Worm (Caenorhabditis elegans) whole organism, late embryonic: ENCODE measurements around the gene acr-2.

Experiments used
- ceh-14 ChIP-seq: sonication (generic microtip); optimal IDR thresholded peaks from 2 replicates; lab custom pipeline; 2016; ENCODE audit warnings: missing genotype, missing genetic modification characterization, missing compliant biosample characterization
- ceh-19 ChIP-seq: fragments of 200-800 bp; sonication (Bioruptor generic); optimal IDR thresholded peaks from 2 replicates; lab custom pipeline; 2018; ENCODE audit warnings: mild to moderate bottlenecking, missing genetic modification characterization, missing compliant biosample characterization
- ceh-2 ChIP-seq: sonication (generic microtip); optimal IDR thresholded peaks from 2 replicates; lab custom pipeline; 2016; ENCODE audit warnings: missing genotype, missing genetic modification characterization, missing compliant biosample characterization
- ceh-22 ChIP-seq: sonication (generic microtip); optimal IDR thresholded peaks from 2 replicates; lab custom pipeline; 2017; ENCODE audit warnings: missing biosample characterization, missing genetic modification characterization
- ceh-24 ChIP-seq: sonication (generic microtip); optimal IDR thresholded peaks from 2 replicates; lab custom pipeline; 2016; ENCODE audit warnings: mild to moderate bottlenecking, missing genetic modification characterization, missing compliant biosample characterization
- ceh-31 ChIP-seq: sonication (generic microtip); optimal IDR thresholded peaks from 2 replicates; lab custom pipeline; 2016; ENCODE audit warnings: missing genetic modification characterization, missing compliant biosample characterization
- ceh-34 ChIP-seq: sonication (generic microtip); optimal IDR thresholded peaks from 2 replicates; lab custom pipeline; 2016; ENCODE audit warnings: mild to moderate bottlenecking, missing genetic modification characterization, missing compliant biosample characterization
- ceh-6 ChIP-seq: fragments of 200-800 bp; sonication (Bioruptor generic); optimal IDR thresholded peaks from 2 replicates; lab custom pipeline; 2018; ENCODE audit warnings: mild to moderate bottlenecking, missing genetic modification characterization, missing compliant biosample characterization
- che-1 ChIP-seq: sonication (generic microtip); optimal IDR thresholded peaks from 2 replicates; lab custom pipeline; 2016; ENCODE audit warnings: mild to moderate bottlenecking, missing genetic modification characterization, missing compliant biosample characterization
- dmd-4 ChIP-seq: sonication (generic microtip); optimal IDR thresholded peaks from 2 replicates; lab custom pipeline; 2016; ENCODE audit warnings: borderline replicate concordance, missing genetic modification characterization, missing compliant biosample characterization
- dve-1 ChIP-seq: sonication (generic microtip); optimal IDR thresholded peaks from 2 replicates; lab custom pipeline; 2017; ENCODE audit warnings: antibody characterized with exemption, mild to moderate bottlenecking, missing genetic modification characterization, missing compliant biosample characterization
- elt-2 ChIP-seq: sonication (generic microtip); optimal IDR thresholded peaks from 2 replicates; lab custom pipeline; 2016; ENCODE audit warnings: missing genetic modification reagents, missing genetic modification characterization, missing compliant biosample characterization
- ets-4 ChIP-seq: sonication (generic microtip); optimal IDR thresholded peaks from 2 replicates; lab custom pipeline; 2016; ENCODE audit warnings: missing genetic modification characterization, missing compliant biosample characterization
- eyg-1 ChIP-seq: sonication (generic microtip); optimal IDR thresholded peaks from 2 replicates; lab custom pipeline; 2016; ENCODE audit warnings: missing genotype, missing genetic modification characterization, missing compliant biosample characterization
- fax-1 ChIP-seq: sonication (generic microtip); optimal IDR thresholded peaks from 2 replicates; lab custom pipeline; 2016; ENCODE audit warnings: missing genotype, missing genetic modification characterization, missing compliant biosample characterization
- gmeb-2 ChIP-seq: sonication (generic microtip); optimal IDR thresholded peaks from 2 replicates; lab custom pipeline; 2016; ENCODE audit warnings: missing genetic modification characterization, inconsistent platforms, missing compliant biosample characterization
- hlh-15 ChIP-seq: sonication (generic microtip); optimal IDR thresholded peaks from 2 replicates; lab custom pipeline; 2016; ENCODE audit warnings: missing genetic modification characterization, missing compliant biosample characterization
- hlh-30 ChIP-seq: sonication (generic microtip); optimal IDR thresholded peaks from 2 replicates; lab custom pipeline; 2017; ENCODE audit warnings: antibody characterized with exemption, missing genetic modification characterization, missing compliant biosample characterization; ENCODE audit not compliant: insufficient read depth
- hlh-8 ChIP-seq: sonication (generic microtip); optimal IDR thresholded peaks from 2 replicates; lab custom pipeline; 2016; ENCODE audit warnings: missing genotype, missing genetic modification characterization, missing compliant biosample characterization
- lin-11 ChIP-seq: fragments of 200-800 bp; sonication (Bioruptor generic); optimal IDR thresholded peaks from 2 replicates; lab custom pipeline; 2018; ENCODE audit warnings: mild to moderate bottlenecking, missing genetic modification characterization, missing compliant biosample characterization
- mec-3 ChIP-seq: sonication (generic microtip); optimal IDR thresholded peaks from 2 replicates; lab custom pipeline; 2016; ENCODE audit warnings: borderline replicate concordance, missing genetic modification characterization, missing compliant biosample characterization
- nfya-1 ChIP-seq: sonication (generic microtip); optimal IDR thresholded peaks from 2 replicates; lab custom pipeline; 2017; ENCODE audit warnings: missing genetic modification characterization, mild to moderate bottlenecking, missing compliant biosample characterization, antibody characterized with exemption, moderate library complexity
- pag-3 ChIP-seq: sonication (generic microtip); optimal IDR thresholded peaks from 2 replicates; lab custom pipeline; 2016; ENCODE audit warnings: missing compliant biosample characterization, missing genetic modification characterization, borderline replicate concordance
- pha-4 ChIP-seq: fragments of 150-350 bp; optimal IDR thresholded peaks from 2 replicates; lab custom pipeline; 2018; ENCODE audit warnings: missing biosample characterization, missing genetic modification reagents, missing genetic modification characterization
- ref-2 ChIP-seq: sonication (generic microtip); optimal IDR thresholded peaks from 2 replicates; lab custom pipeline; 2016; ENCODE audit warnings: missing genetic modification characterization, missing compliant biosample characterization
- rnt-1 ChIP-seq: sonication (generic microtip); optimal IDR thresholded peaks from 2 replicates; lab custom pipeline; 2016; ENCODE audit warnings: missing genetic modification characterization, missing compliant biosample characterization
- sdc-2 ChIP-seq: sonication (generic microtip); optimal IDR thresholded peaks from 2 replicates; lab custom pipeline; 2016; ENCODE audit warnings: missing genotype, missing genetic modification characterization, missing compliant biosample characterization
- sox-4 ChIP-seq: sonication (generic microtip); optimal IDR thresholded peaks from 2 replicates; lab custom pipeline; 2017; ENCODE audit warnings: mild to moderate bottlenecking, missing genetic modification characterization, inconsistent platforms, missing compliant biosample characterization
- syd-9 ChIP-seq: sonication (generic microtip); optimal IDR thresholded peaks from 2 replicates; lab custom pipeline; 2016; ENCODE audit warnings: mild to moderate bottlenecking, missing genetic modification characterization, moderate library complexity, missing compliant biosample characterization
- tbx-7 ChIP-seq: sonication (generic microtip); optimal IDR thresholded peaks from 2 replicates; lab custom pipeline; 2016; ENCODE audit warnings: missing genotype, missing genetic modification characterization, missing compliant biosample characterization
- unc-3 ChIP-seq, 2 experiments: fragments of 200-800 bp in 1 of 2; sonication (Bioruptor generic) in 1 of 2; sonication (generic microtip) in 1 of 2; conservative IDR thresholded peaks in 1 of 2; optimal IDR thresholded peaks in 1 of 2; 2 replicates each; pipeline versions ENCODE4 v1.3.6 to Lab custom; 2016 to 2022; ENCODE audit warnings: missing compliant biosample characterization in 2 of 2, missing genetic modification characterization in 2 of 2, missing genetic modification reagents in 1 of 2
- unc-55 ChIP-seq: sonication (generic microtip); optimal IDR thresholded peaks from 2 replicates; lab custom pipeline; 2017; ENCODE audit warnings: missing biosample characterization, missing genetic modification reagents, missing genetic modification characterization

The acr-2 gene

ce11 chrX:6663780-6664437, 38.4 kb upstream of the acr-2 start:
- TF ChIP-seq ceh-19 (GFP tag; lab: Kevin White, UChicago) (no peak), lin-11 (tag; lab: Kevin White, UChicago) (no peak), unc-55 (no peak), sdc-2 (tag; lab: Kevin White, UChicago) (no peak), sox-4 (tag; lab: Kevin White, UChicago) (no peak), pha-4 (tag; lab: Kevin White, UChicago) (no peak)

ce11 chrX:6665129-6665858, 37.1 kb upstream of the acr-2 start:
- TF ChIP-seq ceh-31 (tag; lab: Kevin White, UChicago) (no peak), ceh-22 (tag; lab: Kevin White, UChicago) (no peak)

- TF ChIP-seq nfya-1: no peak
- no peak for TF ChIP-seq gmeb-2
- TF ChIP-seq hlh-15 (tag; lab: Kevin White, UChicago): no peak
- no peak for TF ChIP-seq pag-3
- TF ChIP-seq fax-1 (tag; lab: Kevin White, UChicago): no peak
- no peak for TF ChIP-seq syd-9 (tag; lab: Kevin White, UChicago)
- TF ChIP-seq hlh-30: no peak
- TF ChIP-seq ref-2: no peak
- no peak for TF ChIP-seq hlh-8
Measured at ce11 chrX:6667468-6667867, 34.9 kb upstream of the acr-2 start.

ce11 chrX:6668911-6669310, 33.4 kb upstream of the acr-2 start, which contains the start of gene nhr-137:
nhr-137 (minus strand) TSS chrX:6669011.
- TF ChIP-seq pha-4 (tag; lab: Kevin White, UChicago): no peak

ce11 chrX:6669366-6669765, 33.0 kb upstream of the acr-2 start:
- no peak for TF ChIP-seq ceh-34 (tag; lab: Kevin White, UChicago)
- no peak for TF ChIP-seq ceh-2 (tag; lab: Kevin White, UChicago)
- TF ChIP-seq che-1 (tag; lab: Kevin White, UChicago): no peak
- no peak for TF ChIP-seq hlh-15 (tag; lab: Kevin White, UChicago)
- no peak for TF ChIP-seq sdc-2 (tag; lab: Kevin White, UChicago)
- TF ChIP-seq elt-2: no peak
- no peak for TF ChIP-seq ceh-19 (GFP tag; lab: Kevin White, UChicago)
- TF ChIP-seq ceh-6 (GFP tag; lab: Kevin White, UChicago): no peak
- TF ChIP-seq eyg-1: no peak
- no peak for TF ChIP-seq fax-1 (tag; lab: Kevin White, UChicago)
- TF ChIP-seq unc-3 (GFP tag; conservative IDR thresholded peaks at IDR 0.05; lab: Robert Waterston, UW): no peak
- TF ChIP-seq unc-3 (tag; optimal IDR thresholded peaks at IDR 0.05; lab: Kevin White, UChicago): no peak
- TF ChIP-seq, all 69 proteins: peak for 0

ce11 chrX:6671717-6672116, 30.6 kb upstream of the acr-2 start:
- TF ChIP-seq sdc-2 (tag; lab: Kevin White, UChicago) (no peak), dmd-4 (tag; lab: Kevin White, UChicago) (no peak), fax-1 (tag; lab: Kevin White, UChicago) (no peak), rnt-1 (tag; lab: Kevin White, UChicago) (no peak), ets-4 (tag; lab: Kevin White, UChicago) (no peak), lin-11 (tag; lab: Kevin White, UChicago) (no peak), tbx-7 (no peak), ceh-14 (tag; lab: Kevin White, UChicago) (no peak), ceh-34 (tag; lab: Kevin White, UChicago) (no peak), unc-3 (GFP tag; conservative IDR thresholded peaks at IDR 0.05; lab: Robert Waterston, UW) (no peak), unc-3 (tag; optimal IDR thresholded peaks at IDR 0.05; lab: Kevin White, UChicago) (no peak), ceh-24 (no peak), mec-3 (tag; lab: Kevin White, UChicago) (no peak), dve-1 (tag; lab: Kevin White, UChicago) (no peak), ceh-6 (GFP tag; lab: Kevin White, UChicago) (no peak), sox-4 (tag; lab: Kevin White, UChicago) (no peak), nfya-1 (no peak)
